Fruit fly (Drosophila melanogaster) whole organism: ENCODE results near the gene CG14879.

Experiments
- EcR ChIP-seq, 2 experiments: fragments of >200 bp; optimal IDR thresholded peaks; 2 replicates each; lab custom pipeline; 2017; ENCODE audit warnings: missing biosample characterization in 2 of 2, missing genetic modification characterization in 2 of 2, missing genetic modification reagents in 2 of 2
- psq ChIP-seq: fragments of >200 bp; optimal IDR thresholded peaks from 2 replicates; lab custom pipeline; 2017

DNA sequence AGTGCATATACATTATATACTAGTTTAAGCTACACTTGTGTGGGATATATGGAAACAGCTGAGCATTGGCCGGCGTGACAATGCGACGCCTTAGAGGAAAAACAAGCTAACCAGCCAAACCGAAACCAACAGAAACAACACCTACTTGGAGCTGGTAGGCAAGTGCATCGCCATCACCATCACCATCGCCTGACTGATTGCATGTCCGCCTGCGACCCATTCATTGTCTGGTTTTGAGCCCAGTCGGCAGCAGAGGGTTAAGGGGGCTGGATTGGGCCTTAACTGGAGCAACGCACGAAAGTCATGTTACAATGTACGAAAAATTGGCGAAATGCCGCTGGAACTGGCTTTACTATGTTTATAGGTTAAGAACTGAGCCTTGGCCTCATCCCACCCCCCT is 38.0 kb upstream of the CG14879 start:
- TF ChIP-seq EcR (GFP tag; optimal IDR thresholded peaks at IDR 0.05; lab: Kevin White, UChicago) = no peak
- TF ChIP-seq psq = no peak
